Fruit fly (Drosophila melanogaster) whole organism, embryonic: Measurements from ENCODE around the gene CG4593.

ENCODE experiments used
- Bdp1 ChIP-seq: fragments of 200-800 bp; sonication (Bioruptor generic); optimal IDR thresholded peaks from 3 replicates; lab custom pipeline; 2016; ENCODE audit warnings: missing biosample characterization, missing genetic modification characterization
- CG10462 ChIP-seq: fragments of 200-800 bp; sonication (Bioruptor generic); optimal IDR thresholded peaks from 2 replicates; lab custom pipeline; 2016; ENCODE audit warnings: missing biosample characterization, missing genetic modification characterization
- CG11398 ChIP-seq: fragments of 200-800 bp; sonication (Bioruptor generic); optimal IDR thresholded peaks from 2 replicates; lab custom pipeline; 2016; ENCODE audit warnings: missing biosample characterization, missing genetic modification characterization
- CG12155 ChIP-seq: fragments of 200-800 bp; sonication (Bioruptor generic); optimal IDR thresholded peaks from 3 replicates; lab custom pipeline; 2016; ENCODE audit warnings: missing biosample characterization, missing genetic modification characterization
- CG12391 ChIP-seq: fragments of 200-800 bp; sonication (Bioruptor generic); optimal IDR thresholded peaks from 3 replicates; lab custom pipeline; 2018; ENCODE audit warnings: missing biosample characterization, mild to moderate bottlenecking, missing genetic modification characterization, moderate library complexity
- CG13296 ChIP-seq: fragments of 200-800 bp; sonication (Bioruptor generic); optimal IDR thresholded peaks from 3 replicates; lab custom pipeline; 2018; ENCODE audit warnings: missing biosample characterization, mild to moderate bottlenecking, missing genetic modification characterization
- CG13894 ChIP-seq: fragments of 200-800 bp; sonication (Bioruptor generic); optimal IDR thresholded peaks from 3 replicates; lab custom pipeline; 2018; ENCODE audit warnings: missing biosample characterization, mild to moderate bottlenecking, missing genetic modification characterization, moderate library complexity
- CG16779 ChIP-seq: fragments of 200-800 bp; sonication (Bioruptor generic); IDR thresholded peaks from 2 replicates; pipeline ENCODE4 v1.3.6; 2022; ENCODE audit warnings: missing biosample characterization, missing genetic modification characterization
- CG16813 ChIP-seq: fragments of 200-800 bp; sonication (Bioruptor generic); IDR thresholded peaks from 3 replicates; pipeline ENCODE4 v1.3.6; 2022; ENCODE audit warnings: missing biosample characterization, missing genetic modification characterization; ENCODE audit not compliant: partially characterized antibody
- CG32767 ChIP-seq: fragments of 200-800 bp; sonication (Bioruptor generic); IDR thresholded peaks from 2 replicates; pipeline ENCODE4 v1.3.6; 2022; ENCODE audit warnings: missing biosample characterization, missing genetic modification characterization
- CG34376 ChIP-seq: fragments of 200-800 bp; sonication (Bioruptor generic); optimal IDR thresholded peaks from 2 replicates; lab custom pipeline; 2018; ENCODE audit warnings: missing biosample characterization, mild to moderate bottlenecking, missing genetic modification characterization
- CG4328 ChIP-seq: fragments of 200-800 bp; sonication (Bioruptor generic); optimal IDR thresholded peaks from 3 replicates; lab custom pipeline; 2017; ENCODE audit warnings: missing biosample characterization, missing genetic modification reagents, missing genetic modification characterization
- CG4404 ChIP-seq: fragments of 200-800 bp; sonication (Bioruptor generic); IDR thresholded peaks from 2 replicates; pipeline ENCODE4 v1.3.6; 2022; ENCODE audit warnings: missing biosample characterization, missing genetic modification characterization
- CG4424 ChIP-seq: fragments of 200-800 bp; sonication (Bioruptor generic); optimal IDR thresholded peaks from 3 replicates; lab custom pipeline; 2016; ENCODE audit warnings: missing biosample characterization, missing genetic modification characterization
- CG8388 ChIP-seq: fragments of 200-800 bp; sonication (Bioruptor generic); optimal IDR thresholded peaks from 2 replicates; lab custom pipeline; 2019; ENCODE audit warnings: missing biosample characterization, mild to moderate bottlenecking, missing genetic modification characterization, moderate library complexity
- CG9437 ChIP-seq: fragments of 200-800 bp; sonication (Bioruptor generic); optimal IDR thresholded peaks from 2 replicates; lab custom pipeline; 2018; ENCODE audit warnings: missing biosample characterization, mild to moderate bottlenecking, missing genetic modification characterization
- CHES-1-like ChIP-seq: fragments of 200-800 bp; sonication (Bioruptor generic); optimal IDR thresholded peaks from 2 replicates; lab custom pipeline; 2016; ENCODE audit warnings: missing biosample characterization, missing genetic modification characterization
- D19A ChIP-seq: fragments of 200-800 bp; optimal IDR thresholded peaks from 3 replicates; lab custom pipeline; 2019; ENCODE audit warnings: missing biosample characterization, mild to moderate bottlenecking, missing genetic modification characterization, moderate library complexity
- Dbx ChIP-seq: fragments of 200-800 bp; sonication (Bioruptor generic); IDR thresholded peaks from 3 replicates; pipeline ENCODE4 v1.3.6; 2022; ENCODE audit warnings: missing biosample characterization, missing genetic modification characterization
- Ets65A ChIP-seq: fragments of 200-800 bp; sonication (Bioruptor generic); peaks from one replicate; lab custom pipeline; 2016; ENCODE audit warnings: missing biosample characterization, missing genetic modification characterization
- HHEX ChIP-seq: fragments of 200-800 bp; sonication (Bioruptor generic); optimal IDR thresholded peaks from 3 replicates; lab custom pipeline; 2017; ENCODE audit warnings: missing biosample characterization, mild to moderate bottlenecking, missing genetic modification characterization, missing genetic modification reagents
- Lim3 ChIP-seq: fragments of 200-800 bp; sonication (Bioruptor generic); IDR thresholded peaks from 2 replicates; pipeline ENCODE4 v1.3.6; 2022; ENCODE audit warnings: missing biosample characterization, missing genetic modification characterization
- MTF-1 ChIP-seq: fragments of 200-800 bp; sonication (Bioruptor generic); optimal IDR thresholded peaks from 2 replicates; lab custom pipeline; 2018; ENCODE audit warnings: missing biosample characterization, mild to moderate bottlenecking, missing genetic modification characterization, borderline replicate concordance
- btn ChIP-seq: fragments of 200-800 bp; sonication (Bioruptor generic); optimal IDR thresholded peaks from 2 replicates; lab custom pipeline; 2016; ENCODE audit warnings: missing biosample characterization, missing genetic modification characterization
- chif ChIP-seq, 2 experiments: fragments of 200-800 bp; sonication (Bioruptor generic); optimal IDR thresholded peaks; 3 replicates each; lab custom pipeline; 2016; ENCODE audit warnings: missing biosample characterization in 2 of 2, missing genetic modification characterization in 2 of 2
- chinmo ChIP-seq: fragments of 200-800 bp; sonication (Bioruptor generic); IDR thresholded peaks from 4 replicates; pipeline ENCODE4 v1.3.6; 2022; ENCODE audit warnings: missing biosample characterization, missing genetic modification characterization; ENCODE audit not compliant: partially characterized antibody
- cwo ChIP-seq: fragments of 200-800 bp; sonication (Bioruptor generic); optimal IDR thresholded peaks from 3 replicates; lab custom pipeline; 2017; ENCODE audit warnings: missing biosample characterization, missing genetic modification characterization, mild to moderate bottlenecking, moderate library complexity, missing genetic modification reagents
- danr ChIP-seq: fragments of 200-800 bp; sonication (Bioruptor generic); IDR thresholded peaks from 2 replicates; pipeline ENCODE4 v1.3.6; 2022; ENCODE audit warnings: missing biosample characterization, missing genetic modification characterization
- disco-r ChIP-seq: fragments of 200-800 bp; sonication (Bioruptor generic); optimal IDR thresholded peaks from 2 replicates; lab custom pipeline; 2016; ENCODE audit warnings: missing biosample characterization, missing genetic modification characterization
- dpn ChIP-seq, 2 experiments: fragments of 200-800 bp; sonication (Bioruptor generic); optimal IDR thresholded peaks; 3 replicates each; lab custom pipeline; 2016; ENCODE audit warnings: missing biosample characterization in 2 of 2, missing genetic modification characterization in 2 of 2
- eve ChIP-seq, 2 experiments: fragments of >200 bp; optimal IDR thresholded peaks; 2 replicates each; lab custom pipeline; 2017; ENCODE audit warnings: missing biosample characterization in 2 of 2, missing genetic modification characterization in 2 of 2
- fd102C ChIP-seq: fragments of 200-800 bp; sonication (Bioruptor generic); optimal IDR thresholded peaks from 2 replicates; lab custom pipeline; 2018; ENCODE audit warnings: missing biosample characterization, mild to moderate bottlenecking, missing genetic modification characterization, moderate library complexity
- fu2 ChIP-seq: fragments of 200-800 bp; sonication (Bioruptor generic); optimal IDR thresholded peaks from 2 replicates; lab custom pipeline; 2016; ENCODE audit warnings: missing biosample characterization, missing genetic modification characterization
- gcm ChIP-seq: fragments of 200-800 bp; sonication (Bioruptor generic); optimal IDR thresholded peaks from 2 replicates; lab custom pipeline; 2019; ENCODE audit warnings: missing biosample characterization, mild to moderate bottlenecking, missing genetic modification characterization, moderate library complexity
- gcm2 ChIP-seq: fragments of 200-800 bp; sonication (Bioruptor generic); optimal IDR thresholded peaks from 2 replicates; lab custom pipeline; 2016; ENCODE audit warnings: missing biosample characterization, missing genetic modification characterization
- gem ChIP-seq: fragments of 200-800 bp; sonication (Bioruptor generic); optimal IDR thresholded peaks from 2 replicates; lab custom pipeline; 2019; ENCODE audit warnings: missing biosample characterization, mild to moderate bottlenecking, missing genetic modification characterization, moderate library complexity
- ind ChIP-seq: fragments of 200-800 bp; sonication (Bioruptor generic); optimal IDR thresholded peaks from 3 replicates; lab custom pipeline; 2016; ENCODE audit warnings: missing biosample characterization, missing genetic modification characterization
- klu ChIP-seq: fragments of 200-800 bp; sonication (Bioruptor generic); IDR thresholded peaks from 2 replicates; pipeline ENCODE4 v1.3.6; 2022; ENCODE audit warnings: missing biosample characterization, missing genetic modification characterization
- lbe ChIP-seq: fragments of 200-800 bp; sonication (Bioruptor generic); optimal IDR thresholded peaks from 2 replicates; lab custom pipeline; 2016; ENCODE audit warnings: missing biosample characterization, mild to moderate bottlenecking, missing genetic modification characterization
- nerfin-1 ChIP-seq: fragments of 200-800 bp; sonication (Bioruptor generic); optimal IDR thresholded peaks from 3 replicates; lab custom pipeline; 2019; ENCODE audit warnings: missing biosample characterization, mild to moderate bottlenecking, missing genetic modification characterization, moderate library complexity
- nom ChIP-seq: fragments of 200-800 bp; sonication (Bioruptor generic); optimal IDR thresholded peaks from 2 replicates; lab custom pipeline; 2017; ENCODE audit warnings: missing biosample characterization, missing genetic modification characterization, mild to moderate bottlenecking, moderate library complexity, missing genetic modification reagents
- pan ChIP-seq, 4 experiments: fragments of >200 bp in 3 of 4; fragments of 200-800 bp in 1 of 4; sonication (Bioruptor generic) in 1 of 4; optimal IDR thresholded peaks in 3 of 4; IDR thresholded peaks in 1 of 4; 2 replicates each; pipeline versions ENCODE4 v1.3.6 to Lab custom; 2017 to 2022; ENCODE audit warnings: missing biosample characterization in 2 of 4, missing genetic modification characterization in 2 of 4, mixed read lengths in 1 of 4
- row ChIP-seq: fragments of 200-800 bp; sonication (Bioruptor generic); IDR thresholded peaks from 3 replicates; pipeline ENCODE4 v1.3.6; 2022; ENCODE audit warnings: missing biosample characterization, missing genetic modification characterization
- sob ChIP-seq: fragments of 200-800 bp; sonication (Bioruptor generic); IDR thresholded peaks from 2 replicates; pipeline ENCODE4 v1.3.6; 2022; ENCODE audit warnings: missing biosample characterization, missing genetic modification characterization
- sug ChIP-seq: fragments of 200-800 bp; optimal IDR thresholded peaks from 2 replicates; lab custom pipeline; 2019; ENCODE audit warnings: missing biosample characterization, mild to moderate bottlenecking, missing genetic modification characterization, moderate library complexity
- tio ChIP-seq: fragments of 200-800 bp; sonication (Bioruptor generic); optimal IDR thresholded peaks from 2 replicates; lab custom pipeline; 2017; ENCODE audit warnings: missing biosample characterization, missing genetic modification characterization, inconsistent platforms
- vfl ChIP-seq: fragments of 200-800 bp; sonication (Bioruptor generic); optimal IDR thresholded peaks from 2 replicates; lab custom pipeline; 2016; ENCODE audit warnings: missing biosample characterization, missing genetic modification characterization
- wdn ChIP-seq: fragments of 200-800 bp; sonication (Bioruptor generic); IDR thresholded peaks from 2 replicates; pipeline ENCODE4 v1.3.6; 2022; ENCODE audit warnings: missing biosample characterization, missing genetic modification characterization
- yki ChIP-seq: fragments of >200 bp; optimal IDR thresholded peaks from 3 replicates; lab custom pipeline; 2018
- zfh1 ChIP-seq: fragments of 200-800 bp; sonication (Bioruptor generic); IDR thresholded peaks from 3 replicates; pipeline ENCODE4 v1.3.6; 2022; ENCODE audit warnings: missing biosample characterization, missing genetic modification characterization

The CG4593 gene

DNA sequence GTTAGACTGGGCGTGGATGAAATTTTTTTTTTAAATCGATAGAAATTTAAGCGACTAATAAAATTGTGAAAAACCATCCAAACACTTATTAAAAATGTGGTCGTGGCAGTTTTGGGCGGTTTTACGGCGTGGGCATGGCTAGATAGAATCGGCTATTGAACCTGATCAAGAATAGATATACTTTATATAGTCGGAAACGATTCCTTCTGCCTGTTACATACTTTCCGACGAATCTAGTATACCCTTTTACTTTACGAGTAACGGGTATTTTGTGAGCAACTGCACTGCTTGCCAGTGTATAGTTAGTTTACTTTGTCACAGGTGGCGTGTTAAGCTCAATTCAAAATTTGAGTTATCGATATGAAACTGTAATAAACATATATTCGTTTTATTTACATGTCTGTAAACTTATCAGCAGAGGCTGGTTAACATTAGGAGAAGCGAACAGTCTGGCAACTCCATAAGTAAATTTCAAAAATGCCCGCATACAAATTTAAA lies 1.3 kb downstream of the CG4593 start (continued):
- peak; percentile 64 for TF ChIP-seq CG16813 (GFP tag; lab: Robert Waterston, UW)
- peak; percentile 96 for TF ChIP-seq Ets65A (GFP tag; lab: Kevin White, UChicago)
- TF ChIP-seq CG10462 (GFP tag; lab: Kevin White, UChicago) = no peak
- no peak for TF ChIP-seq vfl (GFP tag; lab: Kevin White, UChicago)
- TF ChIP-seq danr (GFP tag; lab: Robert Waterston, UW) = no peak
- peak; percentile 8 for TF ChIP-seq CG9437 (GFP tag; lab: Kevin White, UChicago)
- TF ChIP-seq CG4328 (GFP tag; lab: Kevin White, UChicago) = no peak
- TF ChIP-seq chinmo (GFP tag; lab: Robert Waterston, UW) = peak; percentile 79; the same call in 2 of the 4 replicates
- no peak for TF ChIP-seq Lim3 (GFP tag; lab: Robert Waterston, UW)
- peak; percentile 35 for TF ChIP-seq CG12391 (tag; lab: Kevin White, UChicago)
- peak; percentile 47 to 79 for TF ChIP-seq dpn (GFP tag; optimal IDR thresholded peaks at IDR 0.05; lab: Kevin White, UChicago)
- no peak for TF ChIP-seq CG4404 (GFP tag; lab: Robert Waterston, UW)
- no peak for TF ChIP-seq ind (GFP tag; lab: Kevin White, UChicago)
- no peak for TF ChIP-seq MTF-1 (GFP tag; lab: Kevin White, UChicago)
- peak; percentile 41 for TF ChIP-seq HHEX (GFP tag; lab: Kevin White, UChicago)
- TF ChIP-seq wdn (GFP tag; lab: Robert Waterston, UW) = no peak
- no peak for TF ChIP-seq lbe (GFP tag; lab: Kevin White, UChicago)
- peak; percentile 9 for TF ChIP-seq CG13894 (tag; lab: Kevin White, UChicago)
- no peak for TF ChIP-seq eve (GFP tag; optimal IDR thresholded peaks at IDR 0.05; lab: Kevin White, UChicago)
- peak; percentile 9 for TF ChIP-seq D19A (tag; lab: Kevin White, UChicago)
- TF ChIP-seq gem (tag; lab: Kevin White, UChicago) = peak; percentile 55
- no peak for TF ChIP-seq yki
- TF ChIP-seq tio (GFP tag; lab: Kevin White, UChicago) = peak; percentile 23
- TF ChIP-seq pan (optimal IDR thresholded peaks at IDR 0.05; lab: Kevin White, UChicago) = peak in 1 of 2 experiments; percentile 3
- TF ChIP-seq pan (GFP tag; optimal IDR thresholded peaks at IDR 0.05 in 1 of 2, IDR thresholded peaks at IDR 0.05 in 1 of 2) = peak in 1 of 2 experiments; percentile 60
- TF ChIP-seq fu2 (GFP tag; lab: Kevin White, UChicago) = no peak
- TF ChIP-seq Dbx = peak; percentile 57; the same call in 1 of the 3 replicates
- TF ChIP-seq zfh1 (GFP tag; lab: Robert Waterston, UW) = peak; percentile 66; the same call in 2 of the 3 replicates
- TF ChIP-seq CG8388 (GFP tag; lab: Kevin White, UChicago) = peak; percentile 39
- TF ChIP-seq CG34376 = no peak
- no peak for TF ChIP-seq CG32767
- no peak for TF ChIP-seq CHES-1-like (GFP tag; lab: Kevin White, UChicago)
- TF ChIP-seq cwo = peak; percentile 17
- no peak for TF ChIP-seq nom
- TF ChIP-seq row = peak; percentile 86
- TF ChIP-seq sob (GFP tag; lab: Robert Waterston, UW) = peak; percentile 59
- no peak for TF ChIP-seq btn (GFP tag; lab: Kevin White, UChicago)
- peak; percentile 62 for TF ChIP-seq sug (tag; lab: Kevin White, UChicago)
- TF ChIP-seq CG4424 (GFP tag; lab: Kevin White, UChicago) = peak; percentile 20
- TF ChIP-seq CG12155 (GFP tag; lab: Kevin White, UChicago) = peak; percentile 25
- no peak for TF ChIP-seq klu (GFP tag; lab: Robert Waterston, UW)
- no peak for TF ChIP-seq nerfin-1 (tag; lab: Kevin White, UChicago)
- TF ChIP-seq gcm (GFP tag; lab: Kevin White, UChicago) = no peak
- no peak for TF ChIP-seq gcm2
- TF ChIP-seq CG11398 (GFP tag; lab: Kevin White, UChicago) = no peak
- no peak for TF ChIP-seq disco-r (GFP tag; lab: Kevin White, UChicago)
- peak in 1 of 2 experiments; percentile 19 for TF ChIP-seq chif (GFP tag; optimal IDR thresholded peaks at IDR 0.05; lab: Kevin White, UChicago)
- TF ChIP-seq fd102C (GFP tag; lab: Kevin White, UChicago) = no peak
- TF ChIP-seq Bdp1 (GFP tag; lab: Kevin White, UChicago) = no peak
- no peak for TF ChIP-seq CG13296 (GFP tag; lab: Kevin White, UChicago)
- no peak for TF ChIP-seq CG16779 (GFP tag; lab: Robert Waterston, UW)
